Worm (Caenorhabditis elegans) whole organism, L1 larva: ENCODE results near the gene irld-63.

ENCODE experiments used
- aly-2 ChIP-seq: fragments of 150-350 bp; optimal IDR thresholded peaks from 2 replicates; lab custom pipeline; 2014; ENCODE audit warnings: missing biosample characterization, missing genetic modification characterization
- ama-1 ChIP-seq: fragments of 150-350 bp; optimal IDR thresholded peaks from 2 replicates; lab custom pipeline; 2014
- blmp-1 ChIP-seq: fragments of 150-350 bp; optimal IDR thresholded peaks from 2 replicates; lab custom pipeline; 2014; ENCODE audit warnings: missing biosample characterization, missing genetic modification characterization
- elt-2 ChIP-seq: sonication (generic microtip); optimal IDR thresholded peaks from 2 replicates; lab custom pipeline; 2016; ENCODE audit warnings: missing genetic modification characterization, mild to moderate bottlenecking, inconsistent platforms, missing compliant biosample characterization, missing genetic modification reagents
- fkh-10 ChIP-seq: sonication (generic microtip); optimal IDR thresholded peaks from 2 replicates; lab custom pipeline; 2017; ENCODE audit warnings: missing biosample characterization, missing genetic modification reagents, missing genetic modification characterization
- fos-1 ChIP-seq: fragments of 150-350 bp; optimal IDR thresholded peaks from 2 replicates; lab custom pipeline; 2014; ENCODE audit warnings: missing biosample characterization, missing genetic modification characterization
- irx-1 ChIP-seq: sonication (generic microtip); optimal IDR thresholded peaks from 2 replicates; lab custom pipeline; 2016; ENCODE audit warnings: missing genetic modification characterization, missing compliant biosample characterization
- nhr-237 ChIP-seq: fragments of 150-350 bp; optimal IDR thresholded peaks from 2 replicates; lab custom pipeline; 2014; ENCODE audit warnings: missing biosample characterization, missing genetic modification characterization
- nhr-28 ChIP-seq: fragments of 150-350 bp; optimal IDR thresholded peaks from 2 replicates; lab custom pipeline; 2014; ENCODE audit warnings: missing biosample characterization, missing genetic modification characterization
- nhr-90 ChIP-seq: sonication (generic microtip); optimal IDR thresholded peaks from 2 replicates; lab custom pipeline; 2016; ENCODE audit warnings: mild to moderate bottlenecking, missing genetic modification characterization, missing compliant biosample characterization; ENCODE audit not compliant: poor library complexity
- pqm-1 ChIP-seq: sonication (generic microtip); optimal IDR thresholded peaks from 3 replicates; lab custom pipeline; 2017; ENCODE audit warnings: missing biosample characterization, missing genetic modification characterization
- skn-1 ChIP-seq: fragments of 150-350 bp; optimal IDR thresholded peaks from 2 replicates; lab custom pipeline; 2014; ENCODE audit warnings: missing biosample characterization, missing genetic modification characterization
- xbp-1 ChIP-seq: sonication (generic microtip); optimal IDR thresholded peaks from 2 replicates; lab custom pipeline; 2016; ENCODE audit warnings: missing genetic modification characterization, missing compliant biosample characterization
- ztf-11 ChIP-seq, 2 experiments: sonication (generic microtip); optimal IDR thresholded peaks; 2 replicates each; lab custom pipeline; 2016 to 2017; ENCODE audit warnings: missing genetic modification characterization in 2 of 2, missing biosample characterization in 1 of 2, missing compliant biosample characterization in 1 of 2

DNA sequence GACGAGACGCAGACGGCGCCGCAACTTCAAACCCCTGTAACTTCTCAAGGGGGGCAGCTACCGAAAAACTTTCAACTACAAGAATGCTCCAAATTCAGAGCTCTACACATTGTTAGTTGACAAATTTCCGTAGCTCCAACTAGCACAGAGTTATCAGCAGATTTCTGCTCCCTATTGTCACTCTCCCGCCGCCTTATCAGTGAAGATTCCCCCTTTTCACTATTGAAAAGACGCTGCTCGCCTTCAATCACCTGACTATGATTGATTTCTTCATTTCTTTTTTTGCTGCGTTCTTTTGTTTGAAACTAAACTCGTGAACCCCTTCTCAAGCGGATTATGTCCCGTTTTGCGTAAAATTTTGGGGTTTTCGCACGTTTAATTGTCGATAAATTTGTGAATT lies 8.2 kb upstream of the irld-63 start:
- TF ChIP-seq blmp-1 (tag; lab: Kevin White, UChicago) (no peak), aly-2 (no peak), fos-1 (tag; lab: Kevin White, UChicago) (no peak), nhr-237 (tag; lab: Kevin White, UChicago) (no peak), skn-1 (tag; lab: Kevin White, UChicago) (no peak), fkh-10 (no peak), pqm-1 (no peak), irx-1 (tag; lab: Kevin White, UChicago) (no peak), ztf-11 (tag; optimal IDR thresholded peaks at IDR 0.05; lab: Kevin White, UChicago) (no peak), nhr-90 (tag; lab: Kevin White, UChicago) (no peak), elt-2 (tag; lab: Kevin White, UChicago) (peak; percentile 41), xbp-1 (no peak), ama-1 (lab: Kevin White, UChicago) (no peak), nhr-28 (no peak)
